Fruit fly (Drosophila melanogaster) whole organism, adult: ENCODE data around the gene CG9458.

Experiments used
- CG11617 ChIP-seq: fragments of 200-800 bp; sonication (Bioruptor generic); optimal IDR thresholded peaks from 2 replicates; lab custom pipeline; 2017; ENCODE audit warnings: mild to moderate bottlenecking, missing biosample characterization, missing genetic modification reagents, missing genetic modification characterization
- CG12768 ChIP-seq: fragments of 200-800 bp; sonication (Bioruptor generic); optimal IDR thresholded peaks from 2 replicates; lab custom pipeline; 2017; ENCODE audit warnings: missing biosample characterization, missing genetic modification characterization, mild to moderate bottlenecking, moderate library complexity, missing genetic modification reagents
- CG33017 ChIP-seq: fragments of 200-800 bp; sonication (Bioruptor generic); optimal IDR thresholded peaks from 2 replicates; lab custom pipeline; 2018; ENCODE audit warnings: missing biosample characterization, mild to moderate bottlenecking, missing genetic modification characterization, moderate library complexity
- CG5204 ChIP-seq: fragments of 200-800 bp; sonication (Bioruptor generic); optimal IDR thresholded peaks from 2 replicates; lab custom pipeline; 2016; ENCODE audit warnings: missing biosample characterization, missing genetic modification characterization
- CG7045 ChIP-seq: fragments of 200-800 bp; sonication (Bioruptor generic); optimal IDR thresholded peaks from 2 replicates; lab custom pipeline; 2017; ENCODE audit warnings: missing biosample characterization, mild to moderate bottlenecking, missing genetic modification characterization
- CG7101 ChIP-seq: fragments of 200-800 bp; sonication (Bioruptor generic); optimal IDR thresholded peaks from 2 replicates; lab custom pipeline; 2018; ENCODE audit warnings: missing biosample characterization, mild to moderate bottlenecking, missing genetic modification characterization, moderate library complexity
- Clk ChIP-seq: fragments of 200-800 bp; sonication (Bioruptor generic); optimal IDR thresholded peaks from 2 replicates; lab custom pipeline; 2017; ENCODE audit warnings: missing biosample characterization, missing genetic modification characterization
- Crg-1 ChIP-seq: fragments of 200-800 bp; sonication (Bioruptor generic); optimal IDR thresholded peaks from 2 replicates; lab custom pipeline; 2016; ENCODE audit warnings: missing biosample characterization, missing genetic modification characterization
- Mnt ChIP-seq: fragments of 200-800 bp; sonication (Bioruptor generic); optimal IDR thresholded peaks from 2 replicates; lab custom pipeline; 2016; ENCODE audit warnings: missing biosample characterization, mild to moderate bottlenecking, missing genetic modification characterization
- bab1 ChIP-seq: fragments of 200-800 bp; sonication (Bioruptor generic); optimal IDR thresholded peaks from 3 replicates; lab custom pipeline; 2019; ENCODE audit warnings: missing biosample characterization, mild to moderate bottlenecking, missing genetic modification characterization, moderate library complexity
- cnc ChIP-seq, 2 experiments: fragments of >200 bp; optimal IDR thresholded peaks; 2 replicates each; lab custom pipeline; 2017
- kay ChIP-seq: fragments of 200-800 bp; sonication (Bioruptor generic); peaks from one replicate; lab custom pipeline; 2016; ENCODE audit warnings: missing biosample characterization, missing genetic modification characterization, borderline replicate concordance
- ovo ChIP-seq: fragments of 200-800 bp; sonication (Bioruptor generic); optimal IDR thresholded peaks from 2 replicates; lab custom pipeline; 2016; ENCODE audit warnings: missing biosample characterization, missing genetic modification characterization
- pad ChIP-seq: fragments of 200-800 bp; sonication (Bioruptor generic); optimal IDR thresholded peaks from 3 replicates; lab custom pipeline; 2017; ENCODE audit warnings: missing biosample characterization, missing genetic modification characterization, mild to moderate bottlenecking, moderate library complexity, missing genetic modification reagents

DNA sequence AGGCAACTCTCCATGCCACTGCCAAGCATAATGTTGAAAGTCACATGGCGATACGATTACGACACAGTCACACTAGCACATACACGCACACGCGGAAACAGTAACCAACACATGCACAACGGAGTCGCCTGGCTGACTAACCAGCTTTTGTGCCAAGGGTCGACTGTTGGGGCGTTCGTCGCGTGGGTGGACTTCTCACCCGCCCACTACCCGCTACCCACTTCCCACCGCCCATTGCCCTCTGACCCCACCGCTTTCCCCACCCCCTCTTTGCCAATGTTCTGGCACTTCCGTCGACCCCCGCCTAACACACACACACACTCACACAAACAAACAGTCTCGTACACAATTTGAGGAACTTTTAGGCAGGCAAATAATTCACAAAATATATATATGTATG, 32.0 kb upstream of the CG9458 start:
- TF ChIP-seq Clk (GFP tag; lab: Kevin White, UChicago): no peak
- no peak for TF ChIP-seq cnc (optimal IDR thresholded peaks at IDR 0.05; lab: Kevin White, UChicago)
- no peak for TF ChIP-seq CG7045 (GFP tag; lab: Kevin White, UChicago)
- no peak for TF ChIP-seq ovo (GFP tag; lab: Kevin White, UChicago)
- TF ChIP-seq Crg-1 (GFP tag; lab: Kevin White, UChicago): no peak
- no peak for TF ChIP-seq kay
- TF ChIP-seq CG33017 (tag; lab: Kevin White, UChicago): no peak
- TF ChIP-seq CG11617 (GFP tag; lab: Kevin White, UChicago): no peak
- no peak for TF ChIP-seq CG12768 (GFP tag; lab: Kevin White, UChicago)
- no peak for TF ChIP-seq bab1 (GFP tag; lab: Kevin White, UChicago)
- TF ChIP-seq Mnt (GFP tag; lab: Kevin White, UChicago): no peak
- TF ChIP-seq CG7101 (tag; lab: Kevin White, UChicago): no peak
- TF ChIP-seq CG5204 (GFP tag; lab: Kevin White, UChicago): no peak
- no peak for TF ChIP-seq pad (GFP tag; lab: Kevin White, UChicago)
